Worm (Caenorhabditis elegans): ENCODE data around the gene Y97E10C.1.

Y97E10C.1 gene

ce11 chrV:7776029-7776628, 47.5 kb downstream of the Y97E10C.1 start, which contains the start of the genes rpl-39 and rps-30 (continued):
- TF ChIP-seq ttx-3 (tag; optimal IDR thresholded peaks at IDR 0.05) = no peak
- TF ChIP-seq sdc-2 (tag; optimal IDR thresholded peaks at IDR 0.05) = no peak
- TF ChIP-seq sox-2 (GFP tag; IDR thresholded peaks at IDR 0.05) = no peak
- no peak for TF ChIP-seq odd-2 (tag; optimal IDR thresholded peaks at IDR 0.05)
- no peak for TF ChIP-seq ceh-24 (tag; optimal IDR thresholded peaks at IDR 0.05)
- TF ChIP-seq ceh-14 (tag; optimal IDR thresholded peaks at IDR 0.05) = no peak
- TF ChIP-seq hlh-15 (tag; optimal IDR thresholded peaks at IDR 0.05) = no peak
- no peak for TF ChIP-seq fkh-6 (tag; optimal IDR thresholded peaks at IDR 0.05)
- TF ChIP-seq T23F11.4 (GFP tag; optimal IDR thresholded peaks at IDR 0.05) = no peak
- peak; percentile 73 for TF ChIP-seq rnt-1 (tag; optimal IDR thresholded peaks at IDR 0.05)
- no peak for TF ChIP-seq che-1 (tag; optimal IDR thresholded peaks at IDR 0.05)
- no peak for TF ChIP-seq nhr-232 (tag; optimal IDR thresholded peaks at IDR 0.05)
- TF ChIP-seq F13H6.1 (tag; optimal IDR thresholded peaks at IDR 0.05) = no peak
- peak; percentile 49 for TF ChIP-seq unc-55 (GFP tag; optimal IDR thresholded peaks at IDR 0.05)
- no peak for TF ChIP-seq ahr-1 (tag; optimal IDR thresholded peaks at IDR 0.05)
- TF ChIP-seq ceh-48 (tag; optimal IDR thresholded peaks at IDR 0.05) = no peak
- no peak for TF ChIP-seq C38D4.7 (GFP tag; optimal IDR thresholded peaks at IDR 0.05)
- TF ChIP-seq pag-3 (tag; optimal IDR thresholded peaks at IDR 0.05; ENCODE audit: borderline replicate concordance) = no peak
- no peak for TF ChIP-seq npax-4 (tag; optimal IDR thresholded peaks at IDR 0.05)
- no peak for TF ChIP-seq K02D7.2 (tag; optimal IDR thresholded peaks at IDR 0.05)
- TF ChIP-seq unc-86 (tag; optimal IDR thresholded peaks at IDR 0.05) = no peak
- TF ChIP-seq ceh-31 (tag; optimal IDR thresholded peaks at IDR 0.05) = peak; percentile 60
- peak; percentile 71 for TF ChIP-seq ceh-18 (tag; optimal IDR thresholded peaks at IDR 0.05)
- no peak for TF ChIP-seq elt-4 (tag; optimal IDR thresholded peaks at IDR 0.05)
- TF ChIP-seq fax-1 (tag; optimal IDR thresholded peaks at IDR 0.05) = no peak
- TF ChIP-seq hlh-13 (GFP tag; optimal IDR thresholded peaks at IDR 0.05) = no peak
- no peak for TF ChIP-seq pha-4 (tag; optimal IDR thresholded peaks at IDR 0.05)
- TF ChIP-seq pros-1 (tag; optimal IDR thresholded peaks at IDR 0.05) = peak; percentile 53
- peak; percentile 54 for TF ChIP-seq pax-1 (tag; optimal IDR thresholded peaks at IDR 0.05)
- TF ChIP-seq pat-9 (tag; optimal IDR thresholded peaks at IDR 0.05) = no peak
- TF ChIP-seq ceh-30 (tag; optimal IDR thresholded peaks at IDR 0.05) = no peak
- no peak for TF ChIP-seq ceh-6 (GFP tag; optimal IDR thresholded peaks at IDR 0.05)
- TF ChIP-seq syd-9 (tag; optimal IDR thresholded peaks at IDR 0.05) = no peak
- no peak for TF ChIP-seq zip-5 (tag; optimal IDR thresholded peaks at IDR 0.05)
- TF ChIP-seq lin-11 (tag; optimal IDR thresholded peaks at IDR 0.05) = no peak
- peak; percentile 83 for TF ChIP-seq nfya-1 (tag; optimal IDR thresholded peaks at IDR 0.05)
- TF ChIP-seq pha-2 (tag; optimal IDR thresholded peaks at IDR 0.05) = no peak
- TF ChIP-seq ets-4 (tag; optimal IDR thresholded peaks at IDR 0.05) = peak; percentile 16

ce11 chrV:7777098-7777497, 48.4 kb downstream of the Y97E10C.1 start, which contains the start of gene C26F1.3:
Gene C26F1.3, plus strand, starts transcription at chrV:7777300.
- TF ChIP-seq sox-2 (GFP tag; IDR thresholded peaks at IDR 0.05) (no peak), tbx-7 (tag; optimal IDR thresholded peaks at IDR 0.05) (no peak), ceh-34 (tag; optimal IDR thresholded peaks at IDR 0.05) (no peak), sox-4 (tag; optimal IDR thresholded peaks at IDR 0.05) (no peak), ceh-30 (tag; optimal IDR thresholded peaks at IDR 0.05) (no peak), hlh-13 (GFP tag; optimal IDR thresholded peaks at IDR 0.05) (no peak), pros-1 (tag; optimal IDR thresholded peaks at IDR 0.05) (no peak), lim-6 (tag; optimal IDR thresholded peaks at IDR 0.05) (no peak)
